Fruit fly (Drosophila melanogaster): Measurements from ENCODE around the gene ORMDL.

ORMDL gene

DNA sequence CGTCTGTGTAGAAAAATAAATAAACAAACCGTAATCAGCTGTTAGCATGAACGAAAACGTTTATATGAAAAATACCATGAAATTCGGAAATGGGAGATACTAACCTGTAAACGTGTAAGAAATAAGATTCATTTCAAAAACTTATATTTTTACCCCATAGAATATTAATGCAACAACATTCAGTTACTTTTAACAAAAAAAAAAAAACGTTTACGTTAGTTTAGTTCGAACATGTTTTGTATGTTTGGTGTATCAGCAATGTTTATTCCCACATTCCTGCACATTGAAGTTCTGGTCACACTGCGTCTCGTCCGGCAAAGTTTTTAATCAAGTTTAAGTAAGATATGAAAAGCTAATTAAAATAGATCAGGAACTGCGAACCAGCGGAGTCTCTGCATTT lies 17.8 kb upstream of the ORMDL start, which contains the start of the genes S1P and CG11307 (continued):
- TF ChIP-seq D (optimal IDR thresholded peaks at IDR 0.05): no peak
- TF ChIP-seq D (GFP tag; optimal IDR thresholded peaks at IDR 0.05): no peak
- no peak for TF ChIP-seq insv (GFP tag; optimal IDR thresholded peaks at IDR 0.05)
- no peak for TF ChIP-seq Hand (GFP tag; optimal IDR thresholded peaks at IDR 0.05)
- TF ChIP-seq CG11723 (GFP tag; optimal IDR thresholded peaks at IDR 0.05): no peak
- TF ChIP-seq HHEX (GFP tag; optimal IDR thresholded peaks at IDR 0.05): no peak
- no peak for TF ChIP-seq hb (GFP tag; IDR thresholded peaks at IDR 0.05; ENCODE audit: partially characterized antibody)
- TF ChIP-seq Hmx (GFP tag; optimal IDR thresholded peaks at IDR 0.05): no peak
- TF ChIP-seq Ptx1 (GFP tag; IDR thresholded peaks at IDR 0.05): no peak
- no peak for TF ChIP-seq Stat92E (GFP tag; optimal IDR thresholded peaks at IDR 0.05)
- peak; percentile 45 for TF ChIP-seq CG4617 (GFP tag; optimal IDR thresholded peaks at IDR 0.05; ENCODE audit: borderline replicate concordance)
- peak; percentile 46 for TF ChIP-seq CG14710 (tag; optimal IDR thresholded peaks at IDR 0.05)
- peak; percentile 86 for TF ChIP-seq scrt (GFP tag; optimal IDR thresholded peaks at IDR 0.05)
- no peak for TF ChIP-seq NFAT (GFP tag; IDR thresholded peaks at IDR 0.05)
- TF ChIP-seq MBD-R2 (GFP tag; IDR thresholded peaks at IDR 0.05): peak; percentile 70
- TF ChIP-seq E2f1 (GFP tag; IDR thresholded peaks at IDR 0.05): no peak
- no peak for TF ChIP-seq ems (GFP tag; optimal IDR thresholded peaks at IDR 0.05)
- TF ChIP-seq CG10267 (tag; optimal IDR thresholded peaks at IDR 0.05): peak; percentile 36
- peak; percentile 34 for TF ChIP-seq BEAF-32 (GFP tag; optimal IDR thresholded peaks at IDR 0.05)
- TF ChIP-seq CG17802 (tag; optimal IDR thresholded peaks at IDR 0.05): no peak
- no peak for TF ChIP-seq Bgb (GFP tag; IDR thresholded peaks at IDR 0.05; ENCODE audit: partially characterized antibody)
- no peak for TF ChIP-seq CG12744 (GFP tag; optimal IDR thresholded peaks at IDR 0.05)
- TF ChIP-seq CG18619 (GFP tag; optimal IDR thresholded peaks at IDR 0.05): no peak
- no peak for TF ChIP-seq cas (GFP tag; IDR thresholded peaks at IDR 0.05)
- no peak for TF ChIP-seq kah (GFP tag; optimal IDR thresholded peaks at IDR 0.05)
- TF ChIP-seq CG15696 (tag; optimal IDR thresholded peaks at IDR 0.05): no peak
- TF ChIP-seq CG17385 (GFP tag; optimal IDR thresholded peaks at IDR 0.05): no peak
- no peak for TF ChIP-seq CG15011 (GFP tag; optimal IDR thresholded peaks at IDR 0.05)
- TF ChIP-seq CG7271 (tag; optimal IDR thresholded peaks at IDR 0.05): no peak
- no peak for TF ChIP-seq dan (GFP tag; IDR thresholded peaks at IDR 0.05)
- TF ChIP-seq CG10979 (tag; optimal IDR thresholded peaks at IDR 0.05): no peak
- no peak for TF ChIP-seq CG16779 (GFP tag; IDR thresholded peaks at IDR 0.05)
- TF ChIP-seq pzg (GFP tag; optimal IDR thresholded peaks at IDR 0.05): peak; percentile 37
- no peak for TF ChIP-seq CG8359 (GFP tag; optimal IDR thresholded peaks at IDR 0.05; ENCODE audit: borderline replicate concordance)
- no peak for TF ChIP-seq CG16815 (GFP tag; optimal IDR thresholded peaks at IDR 0.05)
- TF ChIP-seq inv (GFP tag; IDR thresholded peaks at IDR 0.05; ENCODE audit: partially characterized antibody): no peak
- TF ChIP-seq Dip3 (GFP tag; optimal IDR thresholded peaks at IDR 0.05): no peak
- peak; percentile 26 for TF ChIP-seq CG3995 (GFP tag; optimal IDR thresholded peaks at IDR 0.05)
- TF ChIP-seq Taf1 (GFP tag; IDR thresholded peaks at IDR 0.05): no peak
- TF ChIP-seq Mad (GFP tag; optimal IDR thresholded peaks at IDR 0.05): no peak
- TF ChIP-seq Eip74EF (GFP tag; optimal IDR thresholded peaks at IDR 0.05): no peak
- TF ChIP-seq Doc2 (GFP tag; IDR thresholded peaks at IDR 0.05): no peak
- TF ChIP-seq Nf-YC (tag; optimal IDR thresholded peaks at IDR 0.05): no peak
- no peak for TF ChIP-seq dmrt99B (tag; optimal IDR thresholded peaks at IDR 0.05)
- no peak for TF ChIP-seq CG10431 (GFP tag; optimal IDR thresholded peaks at IDR 0.05)
- no peak for TF ChIP-seq tin (GFP tag; optimal IDR thresholded peaks at IDR 0.05)
- TF ChIP-seq CG11695 (GFP tag; IDR thresholded peaks at IDR 0.05): no peak
- no peak for TF ChIP-seq crc (GFP tag; optimal IDR thresholded peaks at IDR 0.05)
- TF ChIP-seq abd-A (tag; optimal IDR thresholded peaks at IDR 0.05): no peak
- no peak for TF ChIP-seq en (GFP tag; optimal IDR thresholded peaks at IDR 0.05)
- TF ChIP-seq Sry-δ (GFP tag; optimal IDR thresholded peaks at IDR 0.05): peak; percentile 15

Measured in whole organism, embryonic.